Worm (Caenorhabditis elegans): ENCODE measurements around the gene F21C10.10.

F21C10.10 gene

ce11 chrV:9090824-9091798 lies 5.0 kb upstream of the F21C10.10 start:
- TF ChIP-seq ceh-30 (tag; optimal IDR thresholded peaks at IDR 0.05) = peak; percentile 35

- TF ChIP-seq ceh-24 (tag; optimal IDR thresholded peaks at IDR 0.05) (no peak), fkh-10 (GFP tag; optimal IDR thresholded peaks at IDR 0.05) (no peak), nhr-11 (tag; optimal IDR thresholded peaks at IDR 0.05) (no peak), sox-2 (GFP tag; IDR thresholded peaks at IDR 0.05) (no peak), nhr-232 (tag; optimal IDR thresholded peaks at IDR 0.05) (no peak), ceh-48 (tag; optimal IDR thresholded peaks at IDR 0.05) (no peak), ceh-34 (tag; optimal IDR thresholded peaks at IDR 0.05) (no peak), che-1 (tag; optimal IDR thresholded peaks at IDR 0.05) (no peak), fax-1 (tag; optimal IDR thresholded peaks at IDR 0.05) (no peak), ref-2 (tag; optimal IDR thresholded peaks at IDR 0.05) (no peak), npax-4 (tag; optimal IDR thresholded peaks at IDR 0.05) (no peak), ceh-19 (GFP tag; optimal IDR thresholded peaks at IDR 0.05) (no peak), sox-4 (tag; optimal IDR thresholded peaks at IDR 0.05) (no peak), lin-11 (tag; optimal IDR thresholded peaks at IDR 0.05) (no peak), mec-3 (tag; optimal IDR thresholded peaks at IDR 0.05; ENCODE audit: borderline replicate concordance) (no peak), fkh-6 (tag; optimal IDR thresholded peaks at IDR 0.05) (no peak), ceh-14 (tag; optimal IDR thresholded peaks at IDR 0.05) (no peak), ceh-2 (tag; optimal IDR thresholded peaks at IDR 0.05) (no peak), ceh-6 (GFP tag; optimal IDR thresholded peaks at IDR 0.05) (no peak)
Observed at ce11 chrV:9092209-9092608, 3.9 kb upstream of the F21C10.10 start, which contains the start of gene T27E4.1. Gene T27E4.1 (plus strand): TSS chrV:9092345.

- TF ChIP-seq nhr-11 (tag; optimal IDR thresholded peaks at IDR 0.05) = no peak
Observed at ce11 chrV:9094060-9094628, 1.9 kb upstream of the F21C10.10 start.

ce11 chrV:9094976-9095375 lies 1.1 kb upstream of the F21C10.10 start:
- TF ChIP-seq pat-9 (tag; optimal IDR thresholded peaks at IDR 0.05) = no peak
- no peak for TF ChIP-seq ceh-6 (GFP tag; optimal IDR thresholded peaks at IDR 0.05)
- TF ChIP-seq hlh-6 (tag; optimal IDR thresholded peaks at IDR 0.05) = no peak
- no peak for TF ChIP-seq dmd-4 (tag; optimal IDR thresholded peaks at IDR 0.05; ENCODE audit: borderline replicate concordance)
- TF ChIP-seq ahr-1 (tag; optimal IDR thresholded peaks at IDR 0.05) = no peak
- TF ChIP-seq syd-9 (tag; optimal IDR thresholded peaks at IDR 0.05) = no peak
- TF ChIP-seq C08G9.2 (tag; optimal IDR thresholded peaks at IDR 0.05) = no peak
- no peak for TF ChIP-seq elt-2 (tag; optimal IDR thresholded peaks at IDR 0.05)
- TF ChIP-seq ceh-24 (tag; optimal IDR thresholded peaks at IDR 0.05) = no peak
- no peak for TF ChIP-seq ets-4 (tag; optimal IDR thresholded peaks at IDR 0.05)
- TF ChIP-seq K02D7.2 (tag; optimal IDR thresholded peaks at IDR 0.05) = no peak
- TF ChIP-seq npax-4 (tag; optimal IDR thresholded peaks at IDR 0.05) = no peak

ce11 chrV:9096674-9097073 lies 607 bp downstream of the F21C10.10 start:
- TF ChIP-seq pqm-1 (tag; optimal IDR thresholded peaks at IDR 0.05) = no peak
- no peak for TF ChIP-seq pha-2 (tag; optimal IDR thresholded peaks at IDR 0.05)
- TF ChIP-seq pax-1 (tag; optimal IDR thresholded peaks at IDR 0.05) = no peak
- no peak for TF ChIP-seq ceh-45 (GFP tag; IDR thresholded peaks at IDR 0.05)
